Comparison of ENCODE assay signal across 3 worm cellular contexts in the genomic region with DNA sequence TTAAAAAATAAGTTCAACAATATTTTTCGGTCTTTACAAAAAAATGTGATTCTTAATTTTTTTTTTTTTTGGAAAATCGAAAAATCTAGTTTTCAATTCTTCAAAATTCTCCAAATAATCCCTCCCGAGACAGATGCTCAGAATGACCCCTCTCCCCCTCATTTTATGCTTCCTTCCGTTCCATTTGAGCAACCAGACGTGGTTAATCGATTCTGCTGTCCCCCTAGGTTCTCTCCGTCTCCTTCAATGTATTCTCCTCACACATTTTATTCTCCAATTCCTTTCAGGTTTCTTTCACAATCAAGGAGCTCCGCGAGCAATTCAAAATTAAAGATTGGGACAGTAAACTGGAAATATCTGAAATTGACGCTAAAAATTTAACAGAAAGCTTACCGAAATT.
TF ChIP-seq lines count a peak whose summit lies in the region.

No protein-coding gene starts in this region.

TF ChIP-seq in whole organism, L3 larva, 47 proteins besides CTCF, POLR2A, EP300 and RAD21:
- TF ChIP-seq lin-39 (tag; optimal IDR thresholded peaks at IDR 0.05; lab: Kevin White, UChicago) (peak; percentile 10), ZK546.5 (tag; optimal IDR thresholded peaks at IDR 0.05; lab: Kevin White, UChicago) (no peak), hmg-11 (tag; optimal IDR thresholded peaks at IDR 0.05; lab: Kevin White, UChicago) (peak; percentile 36)

TF ChIP-seq in whole organism, late embryonic, 69 proteins besides CTCF, POLR2A, EP300 and RAD21:
- TF ChIP-seq dmd-4 (tag; optimal IDR thresholded peaks at IDR 0.05; lab: Kevin White, UChicago; ENCODE audit: borderline replicate concordance) = no peak
- TF ChIP-seq ceh-48 (tag; optimal IDR thresholded peaks at IDR 0.05; lab: Kevin White, UChicago) = peak; percentile 54

TF ChIP-seq in whole organism, midembryonic, 9 proteins besides CTCF, POLR2A, EP300 and RAD21:
- TF ChIP-seq T22C8.4 (GFP tag; IDR thresholded peaks at IDR 0.05; lab: Robert Waterston, UW) = peak; percentile 55
- TF ChIP-seq klf-2 (GFP tag; conservative IDR thresholded peaks at IDR 0.05; lab: Robert Waterston, UW) = no peak
- TF ChIP-seq flt-1 (GFP tag; IDR thresholded peaks at IDR 0.05; lab: Robert Waterston, UW) = no peak
- TF ChIP-seq med-1 (GFP tag; optimal IDR thresholded peaks at IDR 0.05; lab: Kevin White, UChicago; ENCODE audit: insufficient read depth) = no peak
- TF ChIP-seq cog-1 (tag; optimal IDR thresholded peaks at IDR 0.05; lab: Kevin White, UChicago) = no peak
TF ChIP-seq in whole organism, midembryonic: peak in this region for 1.
